Worm (Caenorhabditis elegans): ENCODE results near the gene C09G12.5.

C09G12.5 gene

ce11 chrIV:3467128-3467527 is 12.0 kb upstream of the C09G12.5 start, which contains the start of gene F58E2.3:
Gene F58E2.3, plus strand, starts transcription at chrIV:3467428.
- TF ChIP-seq ces-1 (GFP tag; optimal IDR thresholded peaks at IDR 0.05): no peak
- TF ChIP-seq elt-1 (tag; optimal IDR thresholded peaks at IDR 0.05; ENCODE audit: borderline replicate concordance, insufficient read depth): no peak
- TF ChIP-seq mep-1 (tag; optimal IDR thresholded peaks at IDR 0.05): no peak
- no peak for TF ChIP-seq mab-5 (tag; optimal IDR thresholded peaks at IDR 0.05)
- TF ChIP-seq sem-2 (GFP tag; optimal IDR thresholded peaks at IDR 0.05): no peak
- no peak for TF ChIP-seq unc-39 (tag; optimal IDR thresholded peaks at IDR 0.05)
- no peak for TF ChIP-seq blmp-1 (tag; optimal IDR thresholded peaks at IDR 0.05)
- no peak for TF ChIP-seq ceh-83 (GFP tag; optimal IDR thresholded peaks at IDR 0.05)
- TF ChIP-seq pha-4 (tag; optimal IDR thresholded peaks at IDR 0.05): no peak
- no peak for TF ChIP-seq ceh-39 (tag; optimal IDR thresholded peaks at IDR 0.05)
- no peak for TF ChIP-seq ceh-43 (GFP tag; optimal IDR thresholded peaks at IDR 0.05)
- TF ChIP-seq unc-62 (GFP tag; optimal IDR thresholded peaks at IDR 0.05): no peak
- no peak for TF ChIP-seq lsy-2 (tag; optimal IDR thresholded peaks at IDR 0.05)
- TF ChIP-seq unc-120 (tag; optimal IDR thresholded peaks at IDR 0.05; ENCODE audit: poor library complexity, severe bottlenecking): no peak
- no peak for TF ChIP-seq bed-3 (GFP tag; optimal IDR thresholded peaks at IDR 0.05)
- TF ChIP-seq lin-32 (GFP tag; optimal IDR thresholded peaks at IDR 0.05): no peak
- no peak for TF ChIP-seq cnd-1 (tag; optimal IDR thresholded peaks at IDR 0.05)
- no peak for TF ChIP-seq ztf-11 (tag; optimal IDR thresholded peaks at IDR 0.05)

- TF ChIP-seq unc-120 (tag; optimal IDR thresholded peaks at IDR 0.05; ENCODE audit: poor library complexity, severe bottlenecking) (no peak), blmp-1 (tag; optimal IDR thresholded peaks at IDR 0.05) (no peak), ces-1 (GFP tag; optimal IDR thresholded peaks at IDR 0.05) (no peak), nhr-12 (tag; optimal IDR thresholded peaks at IDR 0.05) (no peak), ceh-83 (GFP tag; optimal IDR thresholded peaks at IDR 0.05) (no peak), pha-4 (tag; optimal IDR thresholded peaks at IDR 0.05) (no peak), ceh-39 (tag; optimal IDR thresholded peaks at IDR 0.05) (no peak), mab-5 (tag; optimal IDR thresholded peaks at IDR 0.05) (no peak), ham-2 (GFP tag; optimal IDR thresholded peaks at IDR 0.05) (no peak), lsy-2 (tag; optimal IDR thresholded peaks at IDR 0.05) (no peak), nhr-237 (tag; optimal IDR thresholded peaks at IDR 0.05) (no peak), sem-2 (GFP tag; optimal IDR thresholded peaks at IDR 0.05) (no peak), unc-39 (tag; optimal IDR thresholded peaks at IDR 0.05) (no peak), ztf-11 (tag; optimal IDR thresholded peaks at IDR 0.05) (no peak)
Measured at ce11 chrIV:3467751-3468150, 11.4 kb upstream of the C09G12.5 start.

- TF ChIP-seq cnd-1 (tag; optimal IDR thresholded peaks at IDR 0.05): no peak
- no peak for TF ChIP-seq snpc-4 (tag; optimal IDR thresholded peaks at IDR 0.05)
- no peak for TF ChIP-seq ceh-43 (GFP tag; optimal IDR thresholded peaks at IDR 0.05)
Measured at ce11 chrIV:3469742-3470141, 9.4 kb upstream of the C09G12.5 start, which contains the start of gene F58E2.2. Gene F58E2.2, plus strand, starts transcription at chrIV:3470042.

- no peak for TF ChIP-seq ztf-11 (tag; optimal IDR thresholded peaks at IDR 0.05)
- no peak for TF ChIP-seq snpc-4 (tag; optimal IDR thresholded peaks at IDR 0.05)
- no peak for TF ChIP-seq lin-32 (GFP tag; optimal IDR thresholded peaks at IDR 0.05)
Measured at ce11 chrIV:3477124-3477523, 2.0 kb upstream of the C09G12.5 start, which contains the start of gene srz-69. Gene srz-69, minus strand, starts transcription at chrIV:3477224.

ce11 chrIV:3481760-3482159 is 2.6 kb downstream of the C09G12.5 start, which contains the start of gene srz-37:
Gene srz-37, minus strand, starts transcription at chrIV:3481860.
- TF ChIP-seq unc-62 (GFP tag; optimal IDR thresholded peaks at IDR 0.05): no peak
- no peak for TF ChIP-seq nhr-76 (tag; optimal IDR thresholded peaks at IDR 0.05)

ce11 chrIV:3482195-3482959 is 3.2 kb downstream of the C09G12.5 start, which contains the start of gene srz-82:
Gene srz-82, plus strand, starts transcription at chrIV:3482895.
- TF ChIP-seq tbx-8 (GFP tag; optimal IDR thresholded peaks at IDR 0.05): no peak
- no peak for TF ChIP-seq mls-2 (tag; optimal IDR thresholded peaks at IDR 0.05)
- TF ChIP-seq nhr-237 (tag; optimal IDR thresholded peaks at IDR 0.05): no peak
- no peak for TF ChIP-seq nhr-28 (tag; optimal IDR thresholded peaks at IDR 0.05)
- TF ChIP-seq ces-1 (GFP tag; optimal IDR thresholded peaks at IDR 0.05): no peak
- TF ChIP-seq ceh-43 (GFP tag; optimal IDR thresholded peaks at IDR 0.05): no peak
- TF ChIP-seq drap-1 (GFP tag; optimal IDR thresholded peaks at IDR 0.05): no peak
- TF ChIP-seq flh-1 (GFP tag; optimal IDR thresholded peaks at IDR 0.05): no peak
- TF ChIP-seq unc-120 (tag; optimal IDR thresholded peaks at IDR 0.05; ENCODE audit: poor library complexity, severe bottlenecking): no peak
- TF ChIP-seq zip-8 (tag; optimal IDR thresholded peaks at IDR 0.05): no peak
- no peak for TF ChIP-seq bed-3 (GFP tag; optimal IDR thresholded peaks at IDR 0.05)
- no peak for TF ChIP-seq mep-1 (tag; optimal IDR thresholded peaks at IDR 0.05)
- no peak for TF ChIP-seq cnd-1 (tag; optimal IDR thresholded peaks at IDR 0.05)
- TF ChIP-seq M03D4.4 (tag; optimal IDR thresholded peaks at IDR 0.05): no peak
- no peak for TF ChIP-seq ceh-83 (GFP tag; optimal IDR thresholded peaks at IDR 0.05)
- TF ChIP-seq sem-2 (GFP tag; optimal IDR thresholded peaks at IDR 0.05): no peak
